Worm (Caenorhabditis elegans) whole organism, L2 larva: Measurements from ENCODE around the gene eif-2Bgamma.

Experiments used
- aly-2 ChIP-seq: fragments of 150-350 bp; optimal IDR thresholded peaks from 2 replicates; lab custom pipeline; 2014; ENCODE audit warnings: missing biosample characterization, missing genetic modification characterization
- nhr-23 ChIP-seq: fragments of 150-350 bp; optimal IDR thresholded peaks from 2 replicates; lab custom pipeline; 2014; ENCODE audit warnings: missing biosample characterization, missing genetic modification reagents, missing genetic modification characterization
- snpc-4 ChIP-seq: fragments of 150-350 bp; optimal IDR thresholded peaks from 2 replicates; lab custom pipeline; 2014; ENCODE audit warnings: missing biosample characterization, missing genetic modification characterization

DNA sequence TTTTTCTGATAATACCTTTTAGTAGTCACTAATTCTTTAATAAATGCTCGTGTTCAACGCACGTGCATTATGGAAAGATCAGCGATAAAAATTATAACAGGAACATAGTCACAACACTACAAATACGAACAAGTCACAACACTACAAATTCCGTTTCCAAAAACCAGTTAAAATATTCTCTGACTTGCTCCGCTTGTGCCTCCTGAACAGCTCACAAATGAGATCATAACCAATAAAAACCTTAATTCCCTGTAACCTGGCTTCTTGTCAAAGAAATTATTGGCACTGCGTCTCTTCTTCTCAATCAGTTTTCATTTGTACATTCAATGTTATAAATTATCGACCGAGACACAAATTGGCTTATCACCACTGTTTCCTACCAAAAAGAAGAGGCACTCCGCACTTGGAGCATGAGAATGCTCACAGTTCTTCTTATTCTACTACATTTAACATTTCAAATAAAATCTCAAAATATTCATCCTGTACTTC is 48.0 kb downstream of the eif-2Bgamma start, which contains the start of gene B0252.1:
- TF ChIP-seq aly-2 (tag; lab: Kevin White, UChicago) (no peak), nhr-23 (no peak), snpc-4 (tag; lab: Kevin White, UChicago) (no peak)
